Fruit fly (Drosophila melanogaster) whole organism: ENCODE results near the gene CG8353.

ENCODE experiments used
- CG8478 ChIP-seq: fragments of >200 bp; optimal IDR thresholded peaks from 2 replicates; lab custom pipeline; 2018; ENCODE audit warnings: inconsistent platforms
- Dll ChIP-seq: fragments of >200 bp; optimal IDR thresholded peaks from 2 replicates; lab custom pipeline; 2017
- EcR ChIP-seq, 2 experiments: fragments of >200 bp; optimal IDR thresholded peaks; 2 replicates each; lab custom pipeline; 2017; ENCODE audit warnings: missing biosample characterization in 2 of 2, missing genetic modification characterization in 2 of 2, missing genetic modification reagents in 2 of 2
- pan ChIP-seq: fragments of >200 bp; optimal IDR thresholded peaks from 2 replicates; lab custom pipeline; 2017
- psq ChIP-seq: fragments of >200 bp; optimal IDR thresholded peaks from 2 replicates; lab custom pipeline; 2017
- usp ChIP-seq: fragments of >200 bp; optimal IDR thresholded peaks from 2 replicates; lab custom pipeline; 2017; ENCODE audit warnings: missing biosample characterization, missing genetic modification characterization, mixed read lengths

Gene CG8353

DNA sequence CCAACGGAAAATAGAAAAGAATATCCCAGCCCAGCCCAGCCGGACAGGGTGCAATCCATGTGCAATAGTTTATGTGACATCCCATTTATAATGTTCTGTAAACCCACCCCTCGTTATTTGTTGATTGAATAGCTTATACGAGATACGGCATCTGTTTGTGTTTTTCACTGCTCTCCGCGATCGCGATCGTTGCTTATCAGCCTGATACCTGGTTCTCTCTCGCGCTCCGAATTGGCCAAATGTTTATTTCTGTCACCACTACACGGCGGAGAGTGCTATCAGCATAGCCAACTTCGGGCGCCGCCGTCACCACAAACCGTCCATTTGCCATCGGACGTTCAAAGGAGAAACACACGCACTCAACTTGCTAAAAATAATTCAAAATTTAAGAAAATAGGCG lies at the start of gene CG8353:
CG8353 (plus strand) TSS at position 59 of the 400 bp plus-strand sequence.
- no peak for TF ChIP-seq psq (lab: Kevin White, UChicago)
- no peak for TF ChIP-seq usp
- no peak for TF ChIP-seq EcR (GFP tag; optimal IDR thresholded peaks at IDR 0.05; lab: Kevin White, UChicago)
- no peak for TF ChIP-seq CG8478 (lab: Kevin White, UChicago)
- TF ChIP-seq pan, result no peak
- TF ChIP-seq Dll (lab: Kevin White, UChicago), result no peak

- TF ChIP-seq Dll (lab: Kevin White, UChicago) (no peak), psq (lab: Kevin White, UChicago) (no peak), EcR (GFP tag; optimal IDR thresholded peaks at IDR 0.05; lab: Kevin White, UChicago) (no peak), usp (no peak), pan (no peak), CG8478 (lab: Kevin White, UChicago) (no peak)
Measured at dm6 chr2L:8164219-8164618, 49.6 kb upstream of the CG8353 start.

dm6 chr2L:8165800-8166576 lies 47.9 kb upstream of the CG8353 start:
- TF ChIP-seq psq (lab: Kevin White, UChicago) (no peak), usp (no peak), EcR (GFP tag; optimal IDR thresholded peaks at IDR 0.05; lab: Kevin White, UChicago) (no peak)

dm6 chr2L:8168075-8168474 lies 45.8 kb upstream of the CG8353 start:
- TF ChIP-seq CG8478 (lab: Kevin White, UChicago) (no peak), psq (lab: Kevin White, UChicago) (no peak), pan (no peak), EcR (GFP tag; optimal IDR thresholded peaks at IDR 0.05; lab: Kevin White, UChicago) (no peak), Dll (lab: Kevin White, UChicago) (no peak), usp (no peak)

- no peak for TF ChIP-seq Dll (lab: Kevin White, UChicago)
- TF ChIP-seq pan, result no peak
- no peak for TF ChIP-seq EcR (GFP tag; optimal IDR thresholded peaks at IDR 0.05; lab: Kevin White, UChicago)
- no peak for TF ChIP-seq usp
Measured at dm6 chr2L:8170600-8171182, 43.2 kb upstream of the CG8353 start.

dm6 chr2L:8171544-8171943 lies 42.3 kb upstream of the CG8353 start:
- TF ChIP-seq Dll (lab: Kevin White, UChicago), result no peak
- no peak for TF ChIP-seq pan
- TF ChIP-seq psq (lab: Kevin White, UChicago), result no peak
- TF ChIP-seq usp, result no peak
- no peak for TF ChIP-seq EcR (GFP tag; optimal IDR thresholded peaks at IDR 0.05; lab: Kevin White, UChicago)
- no peak for TF ChIP-seq CG8478 (lab: Kevin White, UChicago)

dm6 chr2L:8185008-8185407 lies 28.8 kb upstream of the CG8353 start:
- TF ChIP-seq pan, result no peak

DNA sequence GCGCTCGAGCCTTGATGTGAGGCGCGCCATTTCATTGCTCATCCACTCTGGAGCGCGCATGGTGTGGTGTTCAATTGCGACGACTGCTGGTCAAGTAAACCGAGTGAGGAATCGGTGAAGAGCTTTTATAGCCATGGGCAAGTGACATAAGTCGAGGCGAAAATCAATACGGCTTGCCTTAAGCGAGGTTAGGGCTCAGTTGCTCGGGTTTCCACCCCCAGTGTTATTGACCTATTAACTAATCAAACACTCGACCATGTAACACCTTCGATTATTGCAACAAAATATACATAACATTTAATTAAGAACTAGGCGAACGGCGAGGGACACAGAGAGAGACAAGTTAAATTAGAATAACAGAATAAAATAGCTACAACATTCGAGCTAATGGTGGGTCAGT lies 23.2 kb upstream of the CG8353 start, which contains the start of gene CG34134:
CG34134 (minus strand) TSS at position 101 of the 400 bp plus-strand sequence.
- no peak for TF ChIP-seq usp
- no peak for TF ChIP-seq pan
- TF ChIP-seq psq (lab: Kevin White, UChicago), result no peak
- no peak for TF ChIP-seq Dll (lab: Kevin White, UChicago)

DNA sequence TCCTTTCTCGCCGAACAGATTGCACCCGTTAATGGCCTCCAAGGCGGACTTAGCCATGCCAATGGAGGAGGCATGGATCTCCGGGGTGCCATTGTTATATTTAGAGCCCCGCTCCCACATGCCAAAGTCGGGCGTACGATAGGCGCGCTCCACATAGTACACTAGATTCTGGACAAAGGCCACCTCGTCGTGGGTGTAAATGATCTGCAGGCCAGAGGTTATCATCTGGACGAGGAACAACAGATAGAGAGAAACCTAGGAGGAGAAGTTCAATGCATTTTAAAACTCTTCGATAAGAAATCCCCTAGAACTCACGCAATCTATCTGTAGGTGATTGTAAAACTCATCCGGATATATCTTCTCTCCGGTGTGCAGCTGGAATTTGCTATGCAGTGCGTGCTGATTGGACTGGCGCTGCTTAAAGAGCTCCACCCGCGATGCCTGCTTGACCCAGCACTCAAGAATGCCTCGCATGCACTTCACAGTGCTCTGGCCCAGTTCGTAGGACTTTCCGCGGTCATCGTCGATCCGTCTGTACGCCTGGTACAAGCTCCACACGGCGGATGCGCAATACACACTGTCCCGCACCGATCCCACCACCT lies 18.0 kb upstream of the CG8353 start:
- no peak for TF ChIP-seq Dll (lab: Kevin White, UChicago)

dm6 chr2L:8196757-8197530 lies 16.9 kb upstream of the CG8353 start, which contains the start of the genes CG8475 and CG8460:
Gene CG8475 (minus strand): TSS chr2L:8196918.
Gene CG8460 (plus strand): TSS chr2L:8197193.
- TF ChIP-seq pan (no peak), psq (lab: Kevin White, UChicago) (no peak), usp (no peak), EcR (GFP tag; optimal IDR thresholded peaks at IDR 0.05; lab: Kevin White, UChicago) (no peak), Dll (lab: Kevin White, UChicago) (no peak), CG8478 (lab: Kevin White, UChicago) (no peak)

DNA sequence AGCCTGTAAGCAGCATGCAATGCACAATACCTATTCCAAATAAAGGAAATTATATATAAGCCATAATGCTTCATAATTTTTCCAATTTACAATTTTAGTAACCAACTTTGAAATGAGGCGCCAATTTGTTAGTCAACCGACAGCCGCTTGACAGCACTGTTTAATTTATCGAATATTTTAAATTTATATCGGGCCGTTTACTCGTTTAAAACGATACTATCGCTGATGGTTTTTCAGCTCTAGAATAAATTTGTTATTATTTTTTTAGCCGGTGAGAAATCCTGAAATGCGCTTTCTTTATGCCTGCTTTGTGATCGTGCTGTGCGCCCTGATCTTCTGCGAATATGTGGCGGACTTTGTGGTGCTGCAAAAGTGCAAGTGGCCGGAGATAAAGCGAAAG lies 15.1 kb upstream of the CG8353 start, which contains the start of gene PGAP5:
PGAP5 (plus strand) TSS at position 126 of the 400 bp plus-strand sequence.
- TF ChIP-seq usp (no peak), pan (no peak), Dll (lab: Kevin White, UChicago) (no peak), psq (lab: Kevin White, UChicago) (no peak), EcR (GFP tag; optimal IDR thresholded peaks at IDR 0.05; lab: Kevin White, UChicago) (no peak), CG8478 (lab: Kevin White, UChicago) (no peak)

DNA sequence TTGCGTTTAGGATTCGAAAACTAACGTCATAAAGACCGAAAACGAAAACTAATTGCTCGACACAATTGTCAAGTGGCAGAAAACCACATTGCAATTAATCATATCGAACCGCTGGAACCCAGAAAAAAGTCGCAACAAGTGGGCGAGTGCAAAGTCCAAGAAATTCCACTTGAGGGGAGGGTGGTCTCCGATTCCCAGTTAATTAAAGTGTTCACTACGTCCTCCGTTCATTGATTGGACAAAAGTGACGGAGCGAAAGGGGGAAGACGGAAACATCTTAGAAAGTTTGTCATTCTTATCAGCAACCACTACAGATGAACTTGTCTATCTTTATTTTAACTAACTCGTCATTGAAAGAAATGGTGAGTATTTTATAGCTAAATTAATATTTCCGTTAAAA lies 11.3 kb upstream of the CG8353 start:
- TF ChIP-seq psq (lab: Kevin White, UChicago) (no peak), usp (no peak), EcR (GFP tag; optimal IDR thresholded peaks at IDR 0.05; lab: Kevin White, UChicago) (no peak), Dll (lab: Kevin White, UChicago) (no peak), CG8478 (lab: Kevin White, UChicago) (no peak), pan (no peak)
